Fruit fly (Drosophila melanogaster) whole organism, embryonic: ENCODE data around the gene Vps37B.

ENCODE experiments used
- Ada2b ChIP-seq: fragments of 200-800 bp; sonication (Bioruptor generic); IDR thresholded peaks from 2 replicates; pipeline ENCODE4 v1.3.6; 2022; ENCODE audit warnings: missing biosample characterization, missing genetic modification characterization
- Bdp1 ChIP-seq: fragments of 200-800 bp; sonication (Bioruptor generic); optimal IDR thresholded peaks from 3 replicates; lab custom pipeline; 2016; ENCODE audit warnings: missing biosample characterization, missing genetic modification characterization
- BtbVII ChIP-seq: fragments of 200-800 bp; sonication (Bioruptor generic); optimal IDR thresholded peaks from 3 replicates; lab custom pipeline; 2017; ENCODE audit warnings: missing biosample characterization, mild to moderate bottlenecking, missing genetic modification characterization
- CG11504 ChIP-seq: fragments of 200-800 bp; sonication (Bioruptor generic); optimal IDR thresholded peaks from 3 replicates; lab custom pipeline; 2019; ENCODE audit warnings: missing biosample characterization, mild to moderate bottlenecking, missing genetic modification characterization, moderate library complexity
- CG12942 ChIP-seq: fragments of 200-800 bp; sonication (Bioruptor generic); optimal IDR thresholded peaks from 3 replicates; lab custom pipeline; 2016; ENCODE audit warnings: missing biosample characterization, missing genetic modification characterization
- CG14050 ChIP-seq: fragments of 200-800 bp; sonication (Bioruptor generic); IDR thresholded peaks from 3 replicates; pipeline ENCODE4 v1.3.6; 2022; ENCODE audit warnings: missing biosample characterization, missing genetic modification characterization
- CG14710 ChIP-seq: fragments of 200-800 bp; sonication (Bioruptor generic); optimal IDR thresholded peaks from 3 replicates; lab custom pipeline; 2019; ENCODE audit warnings: missing biosample characterization, mild to moderate bottlenecking, missing genetic modification characterization, moderate library complexity
- CG16779 ChIP-seq: fragments of 200-800 bp; sonication (Bioruptor generic); IDR thresholded peaks from 2 replicates; pipeline ENCODE4 v1.3.6; 2022; ENCODE audit warnings: missing biosample characterization, missing genetic modification characterization
- CG16813 ChIP-seq: fragments of 200-800 bp; sonication (Bioruptor generic); IDR thresholded peaks from 3 replicates; pipeline ENCODE4 v1.3.6; 2022; ENCODE audit warnings: missing biosample characterization, missing genetic modification characterization; ENCODE audit not compliant: partially characterized antibody
- CG17568 ChIP-seq: fragments of 200-800 bp; sonication (Bioruptor generic); optimal IDR thresholded peaks from 2 replicates; lab custom pipeline; 2018; ENCODE audit warnings: missing biosample characterization, mild to moderate bottlenecking, missing genetic modification characterization, moderate library complexity
- CG18011 ChIP-seq: fragments of 200-800 bp; sonication (Bioruptor generic); optimal IDR thresholded peaks from 2 replicates; lab custom pipeline; 2017; ENCODE audit warnings: missing biosample characterization, missing genetic modification characterization, mild to moderate bottlenecking, moderate library complexity, missing genotype
- CG30020 ChIP-seq: fragments of 200-800 bp; optimal IDR thresholded peaks from 2 replicates; lab custom pipeline; 2019; ENCODE audit warnings: missing biosample characterization, mild to moderate bottlenecking, missing genetic modification characterization, moderate library complexity
- CG31224 ChIP-seq: fragments of 200-800 bp; sonication (Bioruptor generic); IDR thresholded peaks from 2 replicates; pipeline ENCODE4 v1.3.6; 2022; ENCODE audit warnings: missing biosample characterization, missing genetic modification characterization
- CG31441 ChIP-seq: fragments of 200-800 bp; sonication (Bioruptor generic); IDR thresholded peaks from 2 replicates; pipeline ENCODE4 v1.3.6; 2022; ENCODE audit warnings: missing biosample characterization, missing genetic modification characterization
- CG4282 ChIP-seq: fragments of 200-800 bp; sonication (Bioruptor generic); optimal IDR thresholded peaks from 2 replicates; lab custom pipeline; 2016; ENCODE audit warnings: missing biosample characterization, missing genetic modification characterization
- CG4328 ChIP-seq: fragments of 200-800 bp; sonication (Bioruptor generic); optimal IDR thresholded peaks from 3 replicates; lab custom pipeline; 2017; ENCODE audit warnings: missing biosample characterization, missing genetic modification reagents, missing genetic modification characterization
- CG4360 ChIP-seq: fragments of 200-800 bp; sonication (Bioruptor generic); IDR thresholded peaks from 2 replicates; pipeline ENCODE4 v1.3.6; 2022; ENCODE audit warnings: missing biosample characterization, missing genetic modification characterization
- CG4730 ChIP-seq: fragments of 200-800 bp; sonication (Bioruptor generic); IDR thresholded peaks from 2 replicates; pipeline ENCODE4 v1.3.6; 2022; ENCODE audit warnings: missing biosample characterization, missing genetic modification characterization
- CG7357 ChIP-seq: fragments of 200-800 bp; sonication (Bioruptor generic); IDR thresholded peaks from 3 replicates; pipeline ENCODE4 v1.3.6; 2022; ENCODE audit warnings: missing biosample characterization, missing genetic modification characterization
- CG7963 ChIP-seq: fragments of 200-800 bp; sonication (Bioruptor generic); IDR thresholded peaks from 3 replicates; pipeline ENCODE4 v1.3.6; 2022; ENCODE audit warnings: missing biosample characterization, missing genetic modification characterization; ENCODE audit not compliant: partially characterized antibody
- CG7987 ChIP-seq: fragments of 200-800 bp; sonication (Bioruptor generic); optimal IDR thresholded peaks from 2 replicates; lab custom pipeline; 2018; ENCODE audit warnings: missing biosample characterization, mild to moderate bottlenecking, missing genetic modification characterization, moderate library complexity
- CG8359 ChIP-seq: fragments of 200-800 bp; sonication (Bioruptor generic); optimal IDR thresholded peaks from 2 replicates; lab custom pipeline; 2017; ENCODE audit warnings: missing biosample characterization, mild to moderate bottlenecking, missing genetic modification characterization, borderline replicate concordance
- CG8765 ChIP-seq: fragments of 200-800 bp; sonication (Bioruptor generic); IDR thresholded peaks from 2 replicates; pipeline ENCODE4 v1.3.6; 2022; ENCODE audit warnings: missing biosample characterization, missing genetic modification characterization
- CG8944 ChIP-seq: fragments of 200-800 bp; sonication (Bioruptor generic); optimal IDR thresholded peaks from 3 replicates; lab custom pipeline; 2016; ENCODE audit warnings: missing biosample characterization, missing genetic modification characterization
- CG9437 ChIP-seq: fragments of 200-800 bp; sonication (Bioruptor generic); optimal IDR thresholded peaks from 2 replicates; lab custom pipeline; 2018; ENCODE audit warnings: missing biosample characterization, mild to moderate bottlenecking, missing genetic modification characterization
- CG9932 ChIP-seq: fragments of 200-800 bp; sonication (Bioruptor generic); IDR thresholded peaks from 2 replicates; pipeline ENCODE4 v1.3.6; 2022; ENCODE audit warnings: missing biosample characterization, missing genetic modification characterization
- D19A ChIP-seq: fragments of 200-800 bp; optimal IDR thresholded peaks from 3 replicates; lab custom pipeline; 2019; ENCODE audit warnings: missing biosample characterization, mild to moderate bottlenecking, missing genetic modification characterization, moderate library complexity
- Dad ChIP-seq: fragments of 200-800 bp; sonication (Bioruptor generic); optimal IDR thresholded peaks from 3 replicates; lab custom pipeline; 2016; ENCODE audit warnings: missing biosample characterization, missing genetic modification characterization
- Elba2 ChIP-seq: fragments of 200-800 bp; sonication (Bioruptor generic); optimal IDR thresholded peaks from 3 replicates; lab custom pipeline; 2016; ENCODE audit warnings: missing biosample characterization, missing genetic modification characterization
- MESR4 ChIP-seq: fragments of 200-800 bp; sonication (Bioruptor generic); optimal IDR thresholded peaks from 2 replicates; lab custom pipeline; 2018; ENCODE audit warnings: missing biosample characterization, mild to moderate bottlenecking, missing genetic modification characterization, moderate library complexity
- NFAT ChIP-seq: fragments of 200-800 bp; sonication (Bioruptor generic); IDR thresholded peaks from 2 replicates; pipeline ENCODE4 v1.3.6; 2022; ENCODE audit warnings: missing biosample characterization, missing genetic modification characterization
- Pdp1 ChIP-seq, 2 experiments: fragments of 200-800 bp; sonication (Bioruptor generic); optimal IDR thresholded peaks; 3 replicates each; lab custom pipeline; 2016; ENCODE audit warnings: missing biosample characterization in 2 of 2, missing genetic modification characterization in 2 of 2, mild to moderate bottlenecking in 1 of 2, moderate library complexity in 1 of 2
- Poxn ChIP-seq: fragments of 200-800 bp; sonication (Bioruptor generic); IDR thresholded peaks from 2 replicates; pipeline ENCODE4 v1.3.6; 2022; ENCODE audit warnings: missing biosample characterization, missing genetic modification characterization
- Spps ChIP-seq: fragments of 200-800 bp; sonication (Bioruptor generic); optimal IDR thresholded peaks from 2 replicates; lab custom pipeline; 2018; ENCODE audit warnings: missing biosample characterization, mild to moderate bottlenecking, missing genetic modification characterization
- YL-1 ChIP-seq: fragments of 200-800 bp; sonication (Bioruptor generic); optimal IDR thresholded peaks from 3 replicates; lab custom pipeline; 2017; ENCODE audit warnings: missing biosample characterization, mild to moderate bottlenecking, missing genetic modification characterization
- cas ChIP-seq: fragments of 200-800 bp; sonication (Bioruptor generic); IDR thresholded peaks from 2 replicates; pipeline ENCODE4 v1.3.6; 2022; ENCODE audit warnings: missing biosample characterization, missing genetic modification characterization
- dan ChIP-seq: fragments of 200-800 bp; sonication (Bioruptor generic); IDR thresholded peaks from 2 replicates; pipeline ENCODE4 v1.3.6; 2022; ENCODE audit warnings: missing biosample characterization, missing genetic modification characterization
- dati ChIP-seq: fragments of 200-800 bp; sonication (Bioruptor generic); IDR thresholded peaks from 2 replicates; pipeline ENCODE4 v1.3.6; 2022; ENCODE audit warnings: missing biosample characterization, missing genetic modification characterization
- ewg ChIP-seq: fragments of 200-800 bp; sonication (Bioruptor generic); optimal IDR thresholded peaks from 3 replicates; lab custom pipeline; 2017; ENCODE audit warnings: mild to moderate bottlenecking, missing biosample characterization, missing genetic modification reagents, missing genetic modification characterization
- ken ChIP-seq: fragments of 200-800 bp; sonication (Bioruptor generic); IDR thresholded peaks from 3 replicates; pipeline ENCODE4 v1.3.6; 2022; ENCODE audit warnings: missing biosample characterization, missing genetic modification characterization
- oc ChIP-seq: fragments of 200-800 bp; sonication (Bioruptor generic); optimal IDR thresholded peaks from 2 replicates; lab custom pipeline; 2018; ENCODE audit warnings: missing biosample characterization, mild to moderate bottlenecking, missing genetic modification characterization, moderate library complexity
- otp ChIP-seq: fragments of 200-800 bp; sonication (Bioruptor generic); IDR thresholded peaks from 3 replicates; pipeline ENCODE4, ENCODE4 v1.3.6; 2022; ENCODE audit warnings: missing biosample characterization, missing genetic modification characterization
- pan ChIP-seq, 4 experiments: fragments of >200 bp in 3 of 4; fragments of 200-800 bp in 1 of 4; sonication (Bioruptor generic) in 1 of 4; optimal IDR thresholded peaks in 3 of 4; IDR thresholded peaks in 1 of 4; 2 replicates each; pipeline versions ENCODE4 v1.3.6 to Lab custom; 2017 to 2022; ENCODE audit warnings: missing biosample characterization in 2 of 4, missing genetic modification characterization in 2 of 4, mixed read lengths in 1 of 4
- seq ChIP-seq: fragments of 200-800 bp; sonication (Bioruptor generic); IDR thresholded peaks from 2 replicates; pipeline ENCODE4 v1.3.6; 2022; ENCODE audit warnings: missing biosample characterization, missing genetic modification characterization
- slbo ChIP-seq: fragments of 200-800 bp; sonication (Bioruptor generic); IDR thresholded peaks from 2 replicates; pipeline ENCODE4 v1.3.6; 2022; ENCODE audit warnings: missing biosample characterization, missing genetic modification characterization
- slou ChIP-seq: fragments of 200-800 bp; sonication (Bioruptor generic); optimal IDR thresholded peaks from 3 replicates; lab custom pipeline; 2016; ENCODE audit warnings: missing biosample characterization, missing genetic modification characterization
- ttk ChIP-seq: fragments of 200-800 bp; sonication (Bioruptor generic); IDR thresholded peaks from 2 replicates; pipeline ENCODE4 v2.1.2; 2022; ENCODE audit warnings: missing biosample characterization, missing genetic modification characterization
- wor ChIP-seq: fragments of 200-800 bp; sonication (Bioruptor generic); IDR thresholded peaks from 2 replicates; pipeline ENCODE4 v1.3.6; 2022; ENCODE audit warnings: missing biosample characterization, missing genetic modification characterization
- zfh2 ChIP-seq: fragments of 200-800 bp; sonication (Bioruptor generic); optimal IDR thresholded peaks from 2 replicates; lab custom pipeline; 2016; ENCODE audit warnings: missing biosample characterization, missing genetic modification characterization

Gene Vps37B

dm6 chr3R:5256462-5257146 is 30.6 kb downstream of the Vps37B start, which contains the start of the genes Enoph and Hph (continued):
- TF ChIP-seq CG4360 (GFP tag; lab: Robert Waterston, UW): no peak
- no peak for TF ChIP-seq pan (optimal IDR thresholded peaks at IDR 0.05; lab: Kevin White, UChicago)
- peak in 1 of 2 experiments; percentile 42 for TF ChIP-seq pan (GFP tag; optimal IDR thresholded peaks at IDR 0.05 in 1 of 2, IDR thresholded peaks at IDR 0.05 in 1 of 2)
- peak; percentile 52; the same call in 1 of the 2 replicates for TF ChIP-seq slbo (GFP tag; lab: Robert Waterston, UW)
- TF ChIP-seq CG14710: peak; percentile 72
- no peak for TF ChIP-seq Bdp1
- no peak for TF ChIP-seq CG4730
- no peak; the same call in 1 of the 2 replicates for TF ChIP-seq ttk (GFP tag; lab: Robert Waterston, UW)
- TF ChIP-seq CG9437 (GFP tag; lab: Kevin White, UChicago): peak; percentile 61
- TF ChIP-seq CG8765 (GFP tag; lab: Robert Waterston, UW): peak; percentile 39; the same call in 1 of the 2 replicates
- peak; percentile 49; the same call in 1 of the 3 replicates for TF ChIP-seq ken (GFP tag; lab: Robert Waterston, UW)
- peak; percentile 51 for TF ChIP-seq CG30020 (tag; lab: Kevin White, UChicago)
- peak; percentile 36; the same call in 1 of the 2 replicates for TF ChIP-seq wor
- TF ChIP-seq dati (GFP tag; lab: Robert Waterston, UW): no peak
- no peak; the same call in 1 of the 2 replicates for TF ChIP-seq CG31224
- TF ChIP-seq CG31441 (GFP tag; lab: Robert Waterston, UW): peak; percentile 52; the same call in 1 of the 2 replicates
- TF ChIP-seq Dad: peak; percentile 31
- TF ChIP-seq CG7963 (GFP tag; lab: Robert Waterston, UW): peak; percentile 58; the same call in 2 of the 3 replicates
- TF ChIP-seq dan (GFP tag; lab: Robert Waterston, UW): no peak
- TF ChIP-seq Ada2b: peak; percentile 31
- no peak for TF ChIP-seq MESR4
- no peak for TF ChIP-seq CG17568 (GFP tag; lab: Kevin White, UChicago)
- peak; percentile 82 for TF ChIP-seq CG9932 (GFP tag; lab: Robert Waterston, UW)
- TF ChIP-seq CG8359 (GFP tag; lab: Kevin White, UChicago): peak; percentile 13
- peak; percentile 73 for TF ChIP-seq CG11504 (tag; lab: Kevin White, UChicago)
- peak; percentile 73 for TF ChIP-seq CG7357 (GFP tag; lab: Robert Waterston, UW)
- no peak for TF ChIP-seq oc (tag; lab: Kevin White, UChicago)
- peak; percentile 88 for TF ChIP-seq D19A
- TF ChIP-seq CG14050 (GFP tag; lab: Robert Waterston, UW): no peak
- TF ChIP-seq CG7987 (GFP tag; lab: Kevin White, UChicago): no peak
- TF ChIP-seq Pdp1 (GFP tag; optimal IDR thresholded peaks at IDR 0.05; lab: Kevin White, UChicago): peak; percentile 24 to 63
- TF ChIP-seq otp: no peak
- TF ChIP-seq CG16813: peak; percentile 84
- TF ChIP-seq seq: 0 out of 2 replicates have a peak, but pooled peaks have one; percentile 28
- TF ChIP-seq zfh2 (GFP tag; lab: Kevin White, UChicago): peak; percentile 68
- TF ChIP-seq CG12942: peak; percentile 57
- peak; percentile 31 for TF ChIP-seq ewg (GFP tag; lab: Kevin White, UChicago)
- peak; percentile 42 for TF ChIP-seq Elba2 (GFP tag; lab: Kevin White, UChicago)
- peak; percentile 37 for TF ChIP-seq CG8944
- TF ChIP-seq slou (GFP tag; lab: Kevin White, UChicago): peak; percentile 54
- no peak for TF ChIP-seq Poxn
- peak; percentile 7 for TF ChIP-seq Spps (tag; lab: Kevin White, UChicago)
- peak; percentile 24 for TF ChIP-seq CG4282
- no peak for TF ChIP-seq cas (GFP tag; lab: Robert Waterston, UW)
- TF ChIP-seq NFAT: peak; percentile 38; the same call in 1 of the 2 replicates
- no peak for TF ChIP-seq CG18011
- TF ChIP-seq CG4328 (GFP tag; lab: Kevin White, UChicago): peak; percentile 34
- 0 out of 2 replicates have a peak, but pooled peaks have one; percentile 23 for TF ChIP-seq CG16779
- peak; percentile 47 for TF ChIP-seq BtbVII
- TF ChIP-seq YL-1 (GFP tag; lab: Kevin White, UChicago): peak; percentile 15
